Fruit fly (Drosophila melanogaster) whole organism, embryonic: ENCODE data around the gene Ythdf.

Experiments used
- Adf1 ChIP-seq: fragments of 200-800 bp; sonication (Bioruptor generic); IDR thresholded peaks from 2 replicates; pipeline ENCODE4 v1.3.6; 2022; ENCODE audit warnings: missing biosample characterization, missing genetic modification characterization
- Bgb ChIP-seq: fragments of 200-800 bp; sonication (Bioruptor generic); IDR thresholded peaks from 2 replicates; pipeline ENCODE4 v1.3.6; 2022; ENCODE audit warnings: missing biosample characterization, missing genetic modification characterization; ENCODE audit not compliant: partially characterized antibody
- BtbVII ChIP-seq: fragments of 200-800 bp; sonication (Bioruptor generic); optimal IDR thresholded peaks from 3 replicates; lab custom pipeline; 2017; ENCODE audit warnings: missing biosample characterization, mild to moderate bottlenecking, missing genetic modification characterization
- CG10209 ChIP-seq: fragments of 200-800 bp; sonication (Bioruptor generic); optimal IDR thresholded peaks from 3 replicates; lab custom pipeline; 2017; ENCODE audit warnings: missing biosample characterization, mild to moderate bottlenecking, missing genetic modification characterization, missing genetic modification reagents
- CG12104 ChIP-seq: fragments of 200-800 bp; sonication (Bioruptor generic); optimal IDR thresholded peaks from 3 replicates; lab custom pipeline; 2016; ENCODE audit warnings: missing biosample characterization, missing genetic modification characterization
- CG13775 ChIP-seq: fragments of 200-800 bp; sonication (Bioruptor generic); optimal IDR thresholded peaks from 3 replicates; lab custom pipeline; 2017; ENCODE audit warnings: missing biosample characterization, mild to moderate bottlenecking, missing genetic modification characterization
- CG15269 ChIP-seq: fragments of 200-800 bp; sonication (Bioruptor generic); optimal IDR thresholded peaks from 2 replicates; lab custom pipeline; 2018; ENCODE audit warnings: missing biosample characterization, mild to moderate bottlenecking, missing genetic modification characterization, moderate library complexity
- CG15479 ChIP-seq: fragments of 200-800 bp; sonication (Bioruptor generic); optimal IDR thresholded peaks from 3 replicates; lab custom pipeline; 2019; ENCODE audit warnings: missing biosample characterization, mild to moderate bottlenecking, missing genetic modification characterization, moderate library complexity
- CG15601 ChIP-seq: fragments of 200-800 bp; sonication (Bioruptor generic); optimal IDR thresholded peaks from 3 replicates; lab custom pipeline; 2019; ENCODE audit warnings: missing biosample characterization, mild to moderate bottlenecking, missing genetic modification characterization, moderate library complexity
- CG16779 ChIP-seq: fragments of 200-800 bp; sonication (Bioruptor generic); IDR thresholded peaks from 2 replicates; pipeline ENCODE4 v1.3.6; 2022; ENCODE audit warnings: missing biosample characterization, missing genetic modification characterization
- CG2889 ChIP-seq: fragments of 200-800 bp; sonication (Bioruptor generic); IDR thresholded peaks from 3 replicates; pipeline ENCODE4 v1.3.6; 2022; ENCODE audit warnings: missing biosample characterization, missing genetic modification characterization
- CG31441 ChIP-seq: fragments of 200-800 bp; sonication (Bioruptor generic); IDR thresholded peaks from 2 replicates; pipeline ENCODE4 v1.3.6; 2022; ENCODE audit warnings: missing biosample characterization, missing genetic modification characterization
- CG32767 ChIP-seq: fragments of 200-800 bp; sonication (Bioruptor generic); IDR thresholded peaks from 2 replicates; pipeline ENCODE4 v1.3.6; 2022; ENCODE audit warnings: missing biosample characterization, missing genetic modification characterization
- CG32772 ChIP-seq: fragments of 200-800 bp; sonication (Bioruptor generic); IDR thresholded peaks from 2 replicates; pipeline ENCODE4 v1.3.6; 2022; ENCODE audit warnings: missing biosample characterization, missing genetic modification characterization
- CG34224 ChIP-seq: fragments of 200-800 bp; sonication (Bioruptor generic); IDR thresholded peaks from 3 replicates; pipeline ENCODE4 v1.3.6; 2022; ENCODE audit warnings: missing biosample characterization, missing genetic modification characterization; ENCODE audit not compliant: partially characterized antibody
- CG34422 ChIP-seq: fragments of 200-800 bp; sonication (Bioruptor generic); IDR thresholded peaks from 3 replicates; pipeline ENCODE4 v1.3.6; 2022; ENCODE audit warnings: missing biosample characterization, missing genetic modification characterization
- CG4328 ChIP-seq: fragments of 200-800 bp; sonication (Bioruptor generic); optimal IDR thresholded peaks from 3 replicates; lab custom pipeline; 2017; ENCODE audit warnings: missing biosample characterization, missing genetic modification reagents, missing genetic modification characterization
- CG4820 ChIP-seq: fragments of 200-800 bp; sonication (Bioruptor generic); optimal IDR thresholded peaks from 3 replicates; lab custom pipeline; 2016; ENCODE audit warnings: missing biosample characterization, missing genetic modification characterization
- CG4854 ChIP-seq: fragments of 200-800 bp; sonication (Bioruptor generic); optimal IDR thresholded peaks from 2 replicates; lab custom pipeline; 2016; ENCODE audit warnings: missing biosample characterization, missing genetic modification characterization, inconsistent platforms
- CG6272 ChIP-seq: fragments of 200-800 bp; sonication (Bioruptor generic); IDR thresholded peaks from 2 replicates; pipeline ENCODE4 v1.3.6; 2022; ENCODE audit warnings: missing biosample characterization, missing genetic modification characterization
- CG6654 ChIP-seq: fragments of 200-800 bp; sonication (Bioruptor generic); optimal IDR thresholded peaks from 2 replicates; lab custom pipeline; 2017; ENCODE audit warnings: missing biosample characterization, mild to moderate bottlenecking, missing genetic modification characterization
- CG7372 ChIP-seq: fragments of 200-800 bp; sonication (Bioruptor generic); IDR thresholded peaks from 2 replicates; pipeline ENCODE4 v1.3.6; 2022; ENCODE audit warnings: missing biosample characterization, missing genetic modification characterization
- CG7987 ChIP-seq: fragments of 200-800 bp; sonication (Bioruptor generic); optimal IDR thresholded peaks from 2 replicates; lab custom pipeline; 2018; ENCODE audit warnings: missing biosample characterization, mild to moderate bottlenecking, missing genetic modification characterization, moderate library complexity
- CG8359 ChIP-seq: fragments of 200-800 bp; sonication (Bioruptor generic); optimal IDR thresholded peaks from 2 replicates; lab custom pipeline; 2017; ENCODE audit warnings: missing biosample characterization, mild to moderate bottlenecking, missing genetic modification characterization, borderline replicate concordance
- CrebB ChIP-seq: fragments of 200-800 bp; sonication (Bioruptor generic); optimal IDR thresholded peaks from 3 replicates; lab custom pipeline; 2018; ENCODE audit warnings: missing biosample characterization, mild to moderate bottlenecking, missing genetic modification characterization
- Dref ChIP-seq: fragments of 200-800 bp; sonication (Bioruptor generic); IDR thresholded peaks from 2 replicates; pipeline ENCODE4 v1.3.6; 2022; ENCODE audit warnings: missing biosample characterization, missing genetic modification characterization
- Drgx ChIP-seq: fragments of 200-800 bp; sonication (Bioruptor generic); IDR thresholded peaks from 2 replicates; pipeline ENCODE4 v1.3.6; 2022; ENCODE audit warnings: missing biosample characterization, missing genetic modification characterization
- HLHmδ ChIP-seq: fragments of 200-800 bp; sonication (Bioruptor generic); optimal IDR thresholded peaks from 2 replicates; lab custom pipeline; 2018; ENCODE audit warnings: missing biosample characterization, mild to moderate bottlenecking, missing genetic modification characterization, moderate library complexity
- HmgZ ChIP-seq: fragments of 200-800 bp; sonication (Bioruptor generic); optimal IDR thresholded peaks from 2 replicates; lab custom pipeline; 2018; ENCODE audit warnings: missing biosample characterization, mild to moderate bottlenecking, missing genetic modification characterization
- Hmr ChIP-seq: fragments of 200-800 bp; sonication (Bioruptor generic); optimal IDR thresholded peaks from 3 replicates; lab custom pipeline; 2017; ENCODE audit warnings: mild to moderate bottlenecking, missing biosample characterization, missing genetic modification reagents, missing genetic modification characterization
- Hmx ChIP-seq: fragments of 200-800 bp; sonication (Bioruptor generic); optimal IDR thresholded peaks from 2 replicates; lab custom pipeline; 2016; ENCODE audit warnings: missing biosample characterization, missing genetic modification characterization
- Meics ChIP-seq: fragments of 200-800 bp; sonication (Bioruptor generic); optimal IDR thresholded peaks from 2 replicates; lab custom pipeline; 2017; ENCODE audit warnings: missing biosample characterization, mild to moderate bottlenecking, missing genetic modification characterization
- Sox100B ChIP-seq: fragments of 200-800 bp; sonication (Bioruptor generic); optimal IDR thresholded peaks from 3 replicates; lab custom pipeline; 2018; ENCODE audit warnings: missing biosample characterization, mild to moderate bottlenecking, missing genetic modification characterization
- TFAM ChIP-seq: fragments of 200-800 bp; sonication (Bioruptor generic); optimal IDR thresholded peaks from 2 replicates; lab custom pipeline; 2017; ENCODE audit warnings: missing biosample characterization, missing genetic modification characterization, inconsistent platforms
- ap ChIP-seq: fragments of 200-800 bp; sonication (Bioruptor generic); IDR thresholded peaks from 2 replicates; pipeline ENCODE4 v1.3.6; 2022; ENCODE audit warnings: missing biosample characterization, missing genetic modification characterization
- caup ChIP-seq: fragments of 200-800 bp; sonication (Bioruptor generic); optimal IDR thresholded peaks from 3 replicates; lab custom pipeline; 2017; ENCODE audit warnings: missing biosample characterization, mild to moderate bottlenecking, missing genetic modification characterization, moderate library complexity; ENCODE audit not compliant: severe bottlenecking
- chm ChIP-seq: fragments of 200-800 bp; sonication (Bioruptor generic); IDR thresholded peaks from 2 replicates; pipeline ENCODE4 v1.3.6; 2022; ENCODE audit warnings: missing biosample characterization, missing genetic modification characterization
- dpn ChIP-seq, 2 experiments: fragments of 200-800 bp; sonication (Bioruptor generic); optimal IDR thresholded peaks; 3 replicates each; lab custom pipeline; 2016; ENCODE audit warnings: missing biosample characterization in 2 of 2, missing genetic modification characterization in 2 of 2
- ham ChIP-seq: fragments of 200-800 bp; sonication (Bioruptor generic); IDR thresholded peaks from 2 replicates; pipeline ENCODE4 v1.3.6; 2022; ENCODE audit warnings: missing biosample characterization, missing genetic modification characterization
- hbn ChIP-seq: fragments of 200-800 bp; sonication (Bioruptor generic); IDR thresholded peaks from 2 replicates; pipeline ENCODE4 v1.3.6; 2022; ENCODE audit warnings: missing biosample characterization, missing genetic modification characterization; ENCODE audit not compliant: partially characterized antibody
- kah ChIP-seq: fragments of 200-800 bp; sonication (Bioruptor generic); optimal IDR thresholded peaks from 2 replicates; lab custom pipeline; 2018; ENCODE audit warnings: missing biosample characterization, mild to moderate bottlenecking, missing genetic modification characterization
- lilli ChIP-seq: fragments of 200-800 bp; sonication (Bioruptor generic); optimal IDR thresholded peaks from 3 replicates; lab custom pipeline; 2016; ENCODE audit warnings: missing biosample characterization, missing genetic modification characterization
- nau ChIP-seq: fragments of 200-800 bp; sonication (Bioruptor generic); optimal IDR thresholded peaks from 3 replicates; lab custom pipeline; 2017; ENCODE audit warnings: missing biosample characterization, mild to moderate bottlenecking, missing genetic modification characterization, missing genetic modification reagents
- oc ChIP-seq: fragments of 200-800 bp; sonication (Bioruptor generic); optimal IDR thresholded peaks from 2 replicates; lab custom pipeline; 2018; ENCODE audit warnings: missing biosample characterization, mild to moderate bottlenecking, missing genetic modification characterization, moderate library complexity
- phol ChIP-seq: fragments of 200-800 bp; sonication (Bioruptor generic); optimal IDR thresholded peaks from 3 replicates; lab custom pipeline; 2018; ENCODE audit warnings: missing biosample characterization, mild to moderate bottlenecking, missing genetic modification characterization, moderate library complexity
- pita ChIP-seq: fragments of 200-800 bp; sonication (Bioruptor generic); optimal IDR thresholded peaks from 2 replicates; lab custom pipeline; 2017; ENCODE audit warnings: missing biosample characterization, mild to moderate bottlenecking, missing genetic modification characterization
- sug ChIP-seq: fragments of 200-800 bp; optimal IDR thresholded peaks from 2 replicates; lab custom pipeline; 2019; ENCODE audit warnings: missing biosample characterization, mild to moderate bottlenecking, missing genetic modification characterization, moderate library complexity
- tin ChIP-seq: fragments of 200-800 bp; sonication (Bioruptor generic); optimal IDR thresholded peaks from 3 replicates; lab custom pipeline; 2016; ENCODE audit warnings: missing biosample characterization, missing genetic modification characterization
- ttk ChIP-seq: fragments of 200-800 bp; sonication (Bioruptor generic); IDR thresholded peaks from 2 replicates; pipeline ENCODE4 v2.1.2; 2022; ENCODE audit warnings: missing biosample characterization, missing genetic modification characterization

Gene Ythdf

DNA sequence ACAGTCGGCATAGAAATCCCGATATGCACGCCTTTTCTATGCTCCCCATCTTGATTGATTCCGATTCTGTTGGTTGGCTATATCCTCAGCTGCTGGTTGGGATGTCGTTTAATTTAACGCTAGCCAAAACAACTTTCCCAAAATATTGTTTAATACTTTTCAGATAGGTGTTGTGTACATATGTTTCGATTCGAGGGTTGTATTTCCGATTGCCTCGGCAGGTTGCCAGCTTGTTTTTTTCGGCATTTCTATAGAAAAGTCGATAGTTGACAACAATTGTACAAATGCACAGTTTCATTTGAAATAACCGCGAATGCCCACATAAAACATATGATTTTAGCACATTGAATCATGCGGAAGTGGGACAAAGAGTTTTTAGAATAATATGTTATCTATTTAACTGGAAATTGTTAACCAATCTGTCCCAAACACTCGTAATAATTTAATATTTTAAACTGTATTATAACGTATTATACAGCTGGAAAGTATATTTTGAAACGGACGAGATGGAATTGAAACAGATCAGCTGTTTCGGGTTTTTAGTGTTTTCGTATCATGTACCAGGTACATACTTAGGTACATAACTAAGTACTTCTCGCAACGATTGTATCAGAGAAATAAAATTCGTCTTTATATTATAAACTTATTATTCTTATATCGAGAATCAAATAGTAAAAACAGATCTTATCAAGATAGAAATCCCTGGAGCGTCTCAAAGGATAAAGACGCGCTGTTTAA is 15.6 kb upstream of the Ythdf start, which contains the start of gene CG31109 (continued):
- TF ChIP-seq CG16779 (GFP tag; lab: Robert Waterston, UW) (no peak), CG32767 (GFP tag; lab: Robert Waterston, UW) (0 out of 2 replicates have a peak, but pooled peaks have one; percentile 23), nau (GFP tag; lab: Kevin White, UChicago) (no peak), CG15601 (peak; percentile 36), chm (GFP tag; lab: Robert Waterston, UW) (no peak), BtbVII (GFP tag; lab: Kevin White, UChicago) (no peak), Adf1 (GFP tag; lab: Robert Waterston, UW) (no peak), Sox100B (GFP tag; lab: Kevin White, UChicago) (no peak), CG15269 (no peak), Hmx (no peak), ttk (GFP tag; lab: Robert Waterston, UW) (no peak), CG8359 (no peak), CG15479 (peak; percentile 10), Meics (peak; percentile 20), kah (GFP tag; lab: Kevin White, UChicago) (no peak), CG6654 (GFP tag; lab: Kevin White, UChicago) (no peak), CG7987 (GFP tag; lab: Kevin White, UChicago) (peak; percentile 30), CG2889 (GFP tag; lab: Robert Waterston, UW) (no peak), Dref (GFP tag; lab: Robert Waterston, UW) (peak; percentile 78), ap (GFP tag; lab: Robert Waterston, UW) (no peak), hbn (GFP tag; lab: Robert Waterston, UW) (peak; percentile 39; the same call in 1 of the 2 replicates), Hmr (GFP tag; lab: Kevin White, UChicago) (peak; percentile 19), CG4328 (GFP tag; lab: Kevin White, UChicago) (peak; percentile 11), CG7372 (GFP tag; lab: Robert Waterston, UW) (no peak), CG34422 (peak; percentile 48; the same call in 1 of the 3 replicates), caup (GFP tag; lab: Kevin White, UChicago) (no peak), HLHmδ (GFP tag; lab: Kevin White, UChicago) (no peak), phol (tag; lab: Kevin White, UChicago) (peak; percentile 40), HmgZ (tag; lab: Kevin White, UChicago) (peak; percentile 66), ham (GFP tag; lab: Robert Waterston, UW) (no peak), pita (GFP tag; lab: Kevin White, UChicago) (no peak), CG10209 (GFP tag; lab: Kevin White, UChicago) (no peak), CG34224 (GFP tag; lab: Robert Waterston, UW) (peak; percentile 49), CG31441 (GFP tag; lab: Robert Waterston, UW) (no peak; the same call in 1 of the 2 replicates), oc (no peak), CrebB (tag; lab: Kevin White, UChicago) (no peak), TFAM (GFP tag; lab: Kevin White, UChicago) (no peak), CG4820 (GFP tag; lab: Kevin White, UChicago) (no peak), dpn (GFP tag; optimal IDR thresholded peaks at IDR 0.05; lab: Kevin White, UChicago) (peak in 1 of 2 experiments; percentile 4), CG12104 (no peak), Drgx (GFP tag; lab: Robert Waterston, UW) (no peak), CG6272 (GFP tag; lab: Robert Waterston, UW) (no peak), lilli (GFP tag; lab: Kevin White, UChicago) (peak; percentile 60), CG13775 (GFP tag; lab: Kevin White, UChicago) (peak; percentile 17), CG32772 (GFP tag; lab: Robert Waterston, UW) (no peak), tin (peak; percentile 35), CG4854 (GFP tag; lab: Kevin White, UChicago) (no peak), Bgb (GFP tag; lab: Robert Waterston, UW) (peak; percentile 59), sug (peak; percentile 55)
